Worm (Caenorhabditis elegans) whole organism, early embryonic: ENCODE measurements around the gene gst-9.
"Not testable (repeated sequence)": the region's sequence is repeated elsewhere in the genome, so short reads cannot be mapped to it uniquely, and the experiment has no call there.

ENCODE experiments used
- hmbx-1 ChIP-seq: sonication (generic microtip); optimal IDR thresholded peaks from 2 replicates; lab custom pipeline; 2016; ENCODE audit warnings: mild to moderate bottlenecking, missing genetic modification characterization, missing compliant biosample characterization
- hmg-4 ChIP-seq: fragments of 200-800 bp; sonication (Bioruptor generic); optimal IDR thresholded peaks from 2 replicates; lab custom pipeline; 2018; ENCODE audit warnings: mild to moderate bottlenecking, missing genetic modification characterization, missing compliant biosample characterization
- hnd-1 ChIP-seq: sonication (generic microtip); optimal IDR thresholded peaks from 2 replicates; lab custom pipeline; 2016; ENCODE audit warnings: missing genetic modification characterization, missing compliant biosample characterization
- tbx-37 ChIP-seq: fragments of 200-800 bp; sonication (Bioruptor generic); conservative IDR thresholded peaks from 2 replicates; pipeline ENCODE4 v1.3.6; 2022; ENCODE audit warnings: missing genetic modification reagents, missing genetic modification characterization, missing compliant biosample characterization

DNA sequence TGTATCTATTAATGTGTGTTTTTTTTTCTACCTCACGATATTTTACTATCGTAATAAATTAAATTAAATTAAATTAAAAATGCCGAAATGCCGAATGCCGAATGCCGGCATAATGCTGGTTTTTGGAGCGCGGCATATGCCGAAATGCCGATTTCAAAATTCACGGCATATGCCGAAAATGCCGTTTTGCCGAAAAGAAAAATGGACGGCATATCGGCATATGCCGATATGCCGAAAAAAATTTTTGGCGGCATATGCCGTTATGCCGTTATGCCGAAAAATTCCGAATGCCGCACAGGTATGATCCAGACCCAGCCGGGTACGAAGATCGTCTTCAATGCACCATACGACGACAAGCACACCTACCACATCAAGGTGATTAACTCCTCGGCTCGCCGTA is 7.1 kb downstream of the gst-9 start, which contains the start of gene msp-32:
- not testable (repeated sequence) for TF ChIP-seq hmbx-1 (tag; lab: Kevin White, UChicago); tbx-37; hmg-4 (GFP tag; lab: Kevin White, UChicago); hnd-1 (tag; lab: Kevin White, UChicago)
